Fruit fly (Drosophila melanogaster) whole organism, embryonic: Measurements from ENCODE around the gene CG7945.
A peak's percentile ranks its signal among the peaks of the same experiment; 100 is the strongest.

ENCODE experiments used
- Antp ChIP-seq: fragments of 200-800 bp; sonication (Bioruptor generic); optimal IDR thresholded peaks from 3 replicates; lab custom pipeline; 2016; ENCODE audit warnings: missing biosample characterization, missing genetic modification characterization
- BEAF-32 ChIP-seq: fragments of 200-800 bp; sonication (Bioruptor generic); optimal IDR thresholded peaks from 3 replicates; lab custom pipeline; 2017; ENCODE audit warnings: missing biosample characterization, missing genetic modification characterization, mild to moderate bottlenecking, moderate library complexity, missing genetic modification reagents
- CG11398 ChIP-seq: fragments of 200-800 bp; sonication (Bioruptor generic); optimal IDR thresholded peaks from 2 replicates; lab custom pipeline; 2016; ENCODE audit warnings: missing biosample characterization, missing genetic modification characterization
- CG11456 ChIP-seq: fragments of 200-800 bp; sonication (Bioruptor generic); IDR thresholded peaks from 3 replicates; pipeline ENCODE4 v1.3.6; 2022; ENCODE audit warnings: missing biosample characterization, missing genetic modification characterization
- CG12155 ChIP-seq: fragments of 200-800 bp; sonication (Bioruptor generic); optimal IDR thresholded peaks from 3 replicates; lab custom pipeline; 2016; ENCODE audit warnings: missing biosample characterization, missing genetic modification characterization
- CG12942 ChIP-seq: fragments of 200-800 bp; sonication (Bioruptor generic); optimal IDR thresholded peaks from 3 replicates; lab custom pipeline; 2016; ENCODE audit warnings: missing biosample characterization, missing genetic modification characterization
- CG13296 ChIP-seq: fragments of 200-800 bp; sonication (Bioruptor generic); optimal IDR thresholded peaks from 3 replicates; lab custom pipeline; 2018; ENCODE audit warnings: missing biosample characterization, mild to moderate bottlenecking, missing genetic modification characterization
- CG31224 ChIP-seq: fragments of 200-800 bp; sonication (Bioruptor generic); IDR thresholded peaks from 2 replicates; pipeline ENCODE4 v1.3.6; 2022; ENCODE audit warnings: missing biosample characterization, missing genetic modification characterization
- CG3407 ChIP-seq: fragments of 200-800 bp; sonication (Bioruptor generic); optimal IDR thresholded peaks from 2 replicates; lab custom pipeline; 2018; ENCODE audit warnings: missing biosample characterization, mild to moderate bottlenecking, missing genetic modification characterization
- CG4730 ChIP-seq: fragments of 200-800 bp; sonication (Bioruptor generic); IDR thresholded peaks from 2 replicates; pipeline ENCODE4 v1.3.6; 2022; ENCODE audit warnings: missing biosample characterization, missing genetic modification characterization
- CG5245 ChIP-seq: fragments of 200-800 bp; sonication (Bioruptor generic); optimal IDR thresholded peaks from 3 replicates; lab custom pipeline; 2016; ENCODE audit warnings: missing biosample characterization, missing genetic modification characterization
- CG6254 ChIP-seq: fragments of 200-800 bp; sonication (Bioruptor generic); optimal IDR thresholded peaks from 3 replicates; lab custom pipeline; 2017; ENCODE audit warnings: mild to moderate bottlenecking, missing biosample characterization, missing genetic modification reagents, missing genetic modification characterization
- CG6683 ChIP-seq: fragments of 200-800 bp; sonication (Bioruptor generic); optimal IDR thresholded peaks from 2 replicates; lab custom pipeline; 2017; ENCODE audit warnings: missing biosample characterization, mild to moderate bottlenecking, missing genetic modification characterization, missing genetic modification reagents
- CG7357 ChIP-seq: fragments of 200-800 bp; sonication (Bioruptor generic); IDR thresholded peaks from 3 replicates; pipeline ENCODE4 v1.3.6; 2022; ENCODE audit warnings: missing biosample characterization, missing genetic modification characterization
- CG7987 ChIP-seq: fragments of 200-800 bp; sonication (Bioruptor generic); optimal IDR thresholded peaks from 2 replicates; lab custom pipeline; 2018; ENCODE audit warnings: missing biosample characterization, mild to moderate bottlenecking, missing genetic modification characterization, moderate library complexity
- CG8089 ChIP-seq: fragments of 200-800 bp; sonication (Bioruptor generic); optimal IDR thresholded peaks from 3 replicates; lab custom pipeline; 2016; ENCODE audit warnings: missing biosample characterization, missing genetic modification characterization
- CG8388 ChIP-seq: fragments of 200-800 bp; sonication (Bioruptor generic); optimal IDR thresholded peaks from 2 replicates; lab custom pipeline; 2019; ENCODE audit warnings: missing biosample characterization, mild to moderate bottlenecking, missing genetic modification characterization, moderate library complexity
- CG9817 ChIP-seq: fragments of 200-800 bp; sonication (Bioruptor generic); optimal IDR thresholded peaks from 2 replicates; lab custom pipeline; 2018; ENCODE audit warnings: missing biosample characterization, mild to moderate bottlenecking, missing genetic modification characterization, moderate library complexity
- CkIIα-i1 ChIP-seq: fragments of 200-800 bp; sonication (Bioruptor generic); IDR thresholded peaks from 2 replicates; pipeline ENCODE4 v1.3.6; 2022; ENCODE audit warnings: missing biosample characterization, missing genetic modification characterization
- D19A ChIP-seq: fragments of 200-800 bp; optimal IDR thresholded peaks from 3 replicates; lab custom pipeline; 2019; ENCODE audit warnings: missing biosample characterization, mild to moderate bottlenecking, missing genetic modification characterization, moderate library complexity
- Drgx ChIP-seq: fragments of 200-800 bp; sonication (Bioruptor generic); IDR thresholded peaks from 2 replicates; pipeline ENCODE4 v1.3.6; 2022; ENCODE audit warnings: missing biosample characterization, missing genetic modification characterization
- Fer3 ChIP-seq: fragments of 200-800 bp; sonication (Bioruptor generic); optimal IDR thresholded peaks from 2 replicates; lab custom pipeline; 2018; ENCODE audit warnings: missing biosample characterization, mild to moderate bottlenecking, missing genetic modification characterization, moderate library complexity
- HHEX ChIP-seq: fragments of 200-800 bp; sonication (Bioruptor generic); optimal IDR thresholded peaks from 3 replicates; lab custom pipeline; 2017; ENCODE audit warnings: missing biosample characterization, mild to moderate bottlenecking, missing genetic modification characterization, missing genetic modification reagents
- Poxn ChIP-seq: fragments of 200-800 bp; sonication (Bioruptor generic); IDR thresholded peaks from 2 replicates; pipeline ENCODE4 v1.3.6; 2022; ENCODE audit warnings: missing biosample characterization, missing genetic modification characterization
- Ptx1 ChIP-seq: fragments of 200-800 bp; sonication (Bioruptor generic); IDR thresholded peaks from 2 replicates; pipeline ENCODE4 v1.3.6; 2022; ENCODE audit warnings: missing biosample characterization, missing genetic modification characterization
- TFAM ChIP-seq: fragments of 200-800 bp; sonication (Bioruptor generic); optimal IDR thresholded peaks from 2 replicates; lab custom pipeline; 2017; ENCODE audit warnings: missing biosample characterization, missing genetic modification characterization, inconsistent platforms
- Tbp ChIP-seq: fragments of >200 bp; optimal IDR thresholded peaks from 2 replicates; lab custom pipeline; 2018; ENCODE audit warnings: missing biosample characterization, missing genetic modification characterization
- Vsx1 ChIP-seq: fragments of 200-800 bp; sonication (Bioruptor generic); optimal IDR thresholded peaks from 2 replicates; lab custom pipeline; 2017; ENCODE audit warnings: missing biosample characterization, mild to moderate bottlenecking, missing genetic modification characterization, missing genetic modification reagents
- YL-1 ChIP-seq: fragments of 200-800 bp; sonication (Bioruptor generic); optimal IDR thresholded peaks from 3 replicates; lab custom pipeline; 2017; ENCODE audit warnings: missing biosample characterization, mild to moderate bottlenecking, missing genetic modification characterization
- ash1 ChIP-seq: fragments of 200-800 bp; sonication (Bioruptor generic); optimal IDR thresholded peaks from 2 replicates; lab custom pipeline; 2018; ENCODE audit warnings: missing biosample characterization, mild to moderate bottlenecking, missing genetic modification characterization
- cwo ChIP-seq: fragments of 200-800 bp; sonication (Bioruptor generic); optimal IDR thresholded peaks from 3 replicates; lab custom pipeline; 2017; ENCODE audit warnings: missing biosample characterization, missing genetic modification characterization, mild to moderate bottlenecking, moderate library complexity, missing genetic modification reagents
- da ChIP-seq: fragments of 200-800 bp; sonication (Bioruptor generic); optimal IDR thresholded peaks from 2 replicates; lab custom pipeline; 2016; ENCODE audit warnings: missing biosample characterization, missing genetic modification characterization
- fd102C ChIP-seq: fragments of 200-800 bp; sonication (Bioruptor generic); optimal IDR thresholded peaks from 2 replicates; lab custom pipeline; 2018; ENCODE audit warnings: missing biosample characterization, mild to moderate bottlenecking, missing genetic modification characterization, moderate library complexity
- fd3F ChIP-seq: fragments of 200-800 bp; sonication (Bioruptor generic); optimal IDR thresholded peaks from 2 replicates; lab custom pipeline; 2018; ENCODE audit warnings: missing biosample characterization, mild to moderate bottlenecking, missing genetic modification characterization, moderate library complexity
- jing ChIP-seq: fragments of 200-800 bp; sonication (Bioruptor generic); optimal IDR thresholded peaks from 2 replicates; lab custom pipeline; 2018; ENCODE audit warnings: missing biosample characterization, mild to moderate bottlenecking, missing genetic modification characterization
- jumu ChIP-seq: fragments of 200-800 bp; sonication (Bioruptor generic); optimal IDR thresholded peaks from 3 replicates; lab custom pipeline; 2016; ENCODE audit warnings: missing biosample characterization, missing genetic modification characterization
- kay ChIP-seq: fragments of 200-800 bp; sonication (Bioruptor generic); optimal IDR thresholded peaks from 2 replicates; lab custom pipeline; 2016; ENCODE audit warnings: missing biosample characterization, missing genetic modification characterization
- ken ChIP-seq: fragments of 200-800 bp; sonication (Bioruptor generic); IDR thresholded peaks from 3 replicates; pipeline ENCODE4 v1.3.6; 2022; ENCODE audit warnings: missing biosample characterization, missing genetic modification characterization
- lbe ChIP-seq: fragments of 200-800 bp; sonication (Bioruptor generic); optimal IDR thresholded peaks from 2 replicates; lab custom pipeline; 2016; ENCODE audit warnings: missing biosample characterization, mild to moderate bottlenecking, missing genetic modification characterization
- pan ChIP-seq, 4 experiments: fragments of >200 bp in 3 of 4; fragments of 200-800 bp in 1 of 4; sonication (Bioruptor generic) in 1 of 4; optimal IDR thresholded peaks in 3 of 4; IDR thresholded peaks in 1 of 4; 2 replicates each; pipeline versions ENCODE4 v1.3.6 to Lab custom; 2017 to 2022; ENCODE audit warnings: missing biosample characterization in 2 of 4, missing genetic modification characterization in 2 of 4, mixed read lengths in 1 of 4
- phol ChIP-seq: fragments of 200-800 bp; sonication (Bioruptor generic); optimal IDR thresholded peaks from 3 replicates; lab custom pipeline; 2018; ENCODE audit warnings: missing biosample characterization, mild to moderate bottlenecking, missing genetic modification characterization, moderate library complexity
- psq ChIP-seq: fragments of 200-800 bp; sonication (Bioruptor generic); optimal IDR thresholded peaks from 2 replicates; lab custom pipeline; 2017; ENCODE audit warnings: missing biosample characterization, missing genetic modification characterization
- repo ChIP-seq: fragments of 200-800 bp; sonication (Bioruptor generic); optimal IDR thresholded peaks from 2 replicates; lab custom pipeline; 2016; ENCODE audit warnings: missing biosample characterization, missing genetic modification characterization
- sisA ChIP-seq: fragments of 200-800 bp; sonication (Bioruptor generic); IDR thresholded peaks from 2 replicates; pipeline ENCODE4 v1.3.6; 2022; ENCODE audit warnings: missing biosample characterization, missing genetic modification characterization
- tap ChIP-seq: fragments of 200-800 bp; optimal IDR thresholded peaks from 3 replicates; lab custom pipeline; 2019; ENCODE audit warnings: missing biosample characterization, mild to moderate bottlenecking, missing genetic modification characterization, moderate library complexity
- tin ChIP-seq: fragments of 200-800 bp; sonication (Bioruptor generic); optimal IDR thresholded peaks from 3 replicates; lab custom pipeline; 2016; ENCODE audit warnings: missing biosample characterization, missing genetic modification characterization
- ttk ChIP-seq: fragments of 200-800 bp; sonication (Bioruptor generic); IDR thresholded peaks from 2 replicates; pipeline ENCODE4 v2.1.2; 2022; ENCODE audit warnings: missing biosample characterization, missing genetic modification characterization
- zen2 ChIP-seq: fragments of 200-800 bp; sonication (Bioruptor generic); IDR thresholded peaks from 3 replicates; pipeline ENCODE4 v1.3.6; 2022; ENCODE audit warnings: missing biosample characterization, missing genetic modification characterization; ENCODE audit not compliant: partially characterized antibody

CG7945 gene

DNA sequence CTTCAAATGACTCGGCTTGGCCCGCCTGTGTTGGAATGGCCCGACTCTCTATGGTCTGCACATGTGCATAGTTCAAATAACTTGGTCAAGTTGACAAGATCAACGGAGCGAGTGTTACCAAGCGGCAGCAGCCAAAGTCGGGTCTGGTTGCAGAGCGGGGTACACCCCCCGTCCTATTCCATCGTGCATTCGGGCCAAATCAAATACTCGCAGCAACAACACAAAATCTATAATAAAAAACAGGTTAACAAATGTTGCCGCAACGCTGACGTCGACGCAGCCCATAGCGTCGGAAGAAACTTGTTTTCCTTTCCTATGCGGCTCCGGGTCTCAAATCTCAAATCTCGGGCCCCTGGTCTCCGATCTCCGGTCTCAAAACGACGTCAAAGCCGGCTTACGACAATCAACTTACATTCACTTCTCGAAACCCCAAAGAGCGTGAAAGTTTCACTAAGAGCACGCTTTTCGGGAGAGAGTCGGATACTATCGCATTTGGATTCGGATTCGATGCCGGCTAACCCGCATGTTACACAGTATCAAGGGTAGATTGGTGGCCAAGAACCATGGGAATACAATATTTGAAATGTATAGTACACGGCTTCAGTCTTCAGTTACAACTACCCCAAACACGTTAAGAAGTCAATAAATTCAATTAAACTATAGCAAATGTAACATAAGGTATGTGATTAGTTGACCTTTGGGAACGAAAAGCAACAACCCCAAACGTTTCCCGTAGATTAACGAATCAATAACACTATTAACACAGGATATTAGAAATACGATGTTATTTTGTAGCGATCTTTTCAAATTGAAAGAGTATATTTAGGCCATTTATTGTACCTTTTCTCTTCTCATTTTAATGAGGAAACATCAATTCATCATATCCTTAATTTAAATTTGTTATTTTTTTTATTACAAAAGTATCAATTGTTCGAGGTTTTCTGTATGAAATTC, 10.6 kb upstream of the CG7945 start (continued):
- TF ChIP-seq ken (GFP tag; lab: Robert Waterston, UW) (0 out of 3 replicates have a peak, but pooled peaks have one; percentile 38), cwo (GFP tag; lab: Kevin White, UChicago) (peak; percentile 43), fd3F (GFP tag; lab: Kevin White, UChicago) (peak; percentile 33), CG13296 (GFP tag; lab: Kevin White, UChicago) (no peak), Poxn (GFP tag; lab: Robert Waterston, UW) (no peak), phol (tag; lab: Kevin White, UChicago) (peak; percentile 66), TFAM (GFP tag; lab: Kevin White, UChicago) (no peak), CG11398 (GFP tag; lab: Kevin White, UChicago) (no peak), lbe (no peak), Ptx1 (GFP tag; lab: Robert Waterston, UW) (peak; percentile 34; the same call in 1 of the 2 replicates), Vsx1 (GFP tag; lab: Kevin White, UChicago) (peak; percentile 48), CG5245 (GFP tag; lab: Kevin White, UChicago) (no peak), CG4730 (no peak), CG7357 (no peak), D19A (peak; percentile 39), pan (optimal IDR thresholded peaks at IDR 0.05; lab: Kevin White, UChicago) (peak in 1 of 2 experiments; percentile 82), pan (GFP tag; optimal IDR thresholded peaks at IDR 0.05 in 1 of 2, IDR thresholded peaks at IDR 0.05 in 1 of 2) (peak; percentile 21 to 71), CG6683 (peak; percentile 27), tap (tag; lab: Kevin White, UChicago) (no peak), CG8089 (peak; percentile 2), sisA (GFP tag; lab: Robert Waterston, UW) (peak; percentile 61), CG11456 (GFP tag; lab: Robert Waterston, UW) (peak; percentile 49; the same call in 1 of the 3 replicates), HHEX (GFP tag; lab: Kevin White, UChicago) (peak; percentile 32), Tbp (no peak), CG8388 (GFP tag; lab: Kevin White, UChicago) (peak; percentile 49), CG9817 (tag; lab: Kevin White, UChicago) (peak; percentile 57), tin (peak; percentile 28), CG7987 (no peak), CG31224 (no peak), CkIIα-i1 (GFP tag; lab: Robert Waterston, UW) (no peak), CG12942 (GFP tag; lab: Kevin White, UChicago) (peak; percentile 43), psq (GFP tag; lab: Kevin White, UChicago) (peak; percentile 20), CG6254 (GFP tag; lab: Kevin White, UChicago) (no peak), YL-1 (GFP tag; lab: Kevin White, UChicago) (no peak), ttk (GFP tag; lab: Robert Waterston, UW) (no peak), da (GFP tag; lab: Kevin White, UChicago) (no peak), Drgx (GFP tag; lab: Robert Waterston, UW) (peak; percentile 28; the same call in 1 of the 2 replicates), zen2 (GFP tag; lab: Robert Waterston, UW) (no peak), Fer3 (tag; lab: Kevin White, UChicago) (peak; percentile 13), ash1 (no peak), kay (GFP tag; lab: Kevin White, UChicago) (peak; percentile 17), Antp (GFP tag; lab: Kevin White, UChicago) (peak; percentile 45), CG12155 (GFP tag; lab: Kevin White, UChicago) (peak; percentile 53), jing (peak; percentile 37), fd102C (GFP tag; lab: Kevin White, UChicago) (no peak), repo (GFP tag; lab: Kevin White, UChicago) (no peak), jumu (GFP tag; lab: Kevin White, UChicago) (peak; percentile 49), CG3407 (GFP tag; lab: Kevin White, UChicago) (peak; percentile 38), BEAF-32 (no peak)
